Worm (Caenorhabditis elegans) whole organism, L4/young adult: ENCODE measurements around the gene srx-2.

ENCODE experiments used
- W03F9.2 ChIP-seq: fragments of 150-350 bp; optimal IDR thresholded peaks from 2 replicates; lab custom pipeline; 2014; ENCODE audit warnings: missing biosample characterization, missing genetic modification characterization
- him-1 ChIP-seq: sonication (generic microtip); optimal IDR thresholded peaks from 2 replicates; lab custom pipeline; 2016; ENCODE audit warnings: missing genotype, missing genetic modification reagents, missing genetic modification characterization, missing compliant biosample characterization

DNA sequence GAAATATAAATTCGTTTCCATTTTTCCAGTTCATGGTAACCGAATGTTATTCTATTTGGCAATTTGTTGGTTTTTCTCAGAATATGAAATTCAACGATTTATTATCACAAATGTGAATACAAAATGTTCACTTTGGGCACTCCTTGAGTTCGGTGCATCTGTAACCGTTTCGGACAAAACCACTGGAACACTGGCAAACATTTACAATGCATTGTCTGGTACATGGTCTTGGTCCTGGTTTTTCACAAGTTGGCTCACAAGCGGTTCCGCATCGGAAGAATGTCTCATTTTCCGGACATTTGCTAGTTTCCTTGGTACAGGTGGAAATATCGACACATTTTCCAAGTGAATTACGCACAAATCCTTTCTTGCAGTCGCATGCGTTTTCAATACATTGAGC, 44.0 kb downstream of the srx-2 start:
- TF ChIP-seq W03F9.2 (tag; lab: Kevin White, UChicago) (no peak), him-1 (tag; lab: Kevin White, UChicago) (no peak)
